Fruit fly (Drosophila melanogaster) whole organism, pupa: ENCODE results near the gene Rab3GAP1.

ENCODE experiments used
- CG10348 ChIP-seq: fragments of 200-800 bp; sonication (Bioruptor generic); IDR thresholded peaks from 2 replicates; pipeline ENCODE4 v1.3.6; 2022; ENCODE audit warnings: missing biosample characterization, missing genetic modification characterization
- CG12605 ChIP-seq: fragments of 200-800 bp; sonication (Bioruptor generic); IDR thresholded peaks from 2 replicates; pipeline ENCODE4 v1.3.6; 2022; ENCODE audit warnings: missing biosample characterization, missing genetic modification characterization
- CG13204 ChIP-seq: fragments of 200-800 bp; sonication (Bioruptor generic); optimal IDR thresholded peaks from 2 replicates; lab custom pipeline; 2018; ENCODE audit warnings: missing biosample characterization, mild to moderate bottlenecking, missing genetic modification characterization, moderate library complexity
- CG14655 ChIP-seq: fragments of 200-800 bp; sonication (Bioruptor generic); optimal IDR thresholded peaks from 3 replicates; lab custom pipeline; 2017; ENCODE audit warnings: mild to moderate bottlenecking, missing biosample characterization, missing genetic modification reagents, missing genetic modification characterization
- CG15710 ChIP-seq: fragments of 200-800 bp; sonication (Bioruptor generic); optimal IDR thresholded peaks from 2 replicates; lab custom pipeline; 2018; ENCODE audit warnings: missing biosample characterization, mild to moderate bottlenecking, missing genetic modification characterization, moderate library complexity
- CG17806 ChIP-seq: fragments of 200-800 bp; sonication (Bioruptor generic); optimal IDR thresholded peaks from 2 replicates; lab custom pipeline; 2018; ENCODE audit warnings: missing biosample characterization, mild to moderate bottlenecking, missing genetic modification characterization, moderate library complexity
- CG32121 ChIP-seq: fragments of 200-800 bp; sonication (Bioruptor generic); IDR thresholded peaks from 2 replicates; pipeline ENCODE4 v1.3.6; 2022; ENCODE audit warnings: missing biosample characterization, missing genetic modification characterization
- CG34367 ChIP-seq: fragments of 200-800 bp; sonication (Bioruptor generic); optimal IDR thresholded peaks from 2 replicates; lab custom pipeline; 2018; ENCODE audit warnings: missing biosample characterization, mild to moderate bottlenecking, missing genetic modification characterization
- CG4496 ChIP-seq: fragments of 200-800 bp; sonication (Bioruptor generic); IDR thresholded peaks from 3 replicates; pipeline ENCODE4 v1.3.6; 2022; ENCODE audit warnings: missing biosample characterization, missing genetic modification characterization
- CG8159 ChIP-seq: fragments of 200-800 bp; sonication (Bioruptor generic); optimal IDR thresholded peaks from 3 replicates; lab custom pipeline; 2018; ENCODE audit warnings: missing biosample characterization, mild to moderate bottlenecking, missing genetic modification characterization, moderate library complexity
- CG8301 ChIP-seq: fragments of 200-800 bp; sonication (Bioruptor generic); optimal IDR thresholded peaks from 2 replicates; lab custom pipeline; 2018; ENCODE audit warnings: missing biosample characterization, mild to moderate bottlenecking, missing genetic modification characterization
- CG9948 ChIP-seq: fragments of 200-800 bp; sonication (Bioruptor generic); optimal IDR thresholded peaks from 2 replicates; lab custom pipeline; 2018; ENCODE audit warnings: missing biosample characterization, mild to moderate bottlenecking, missing genetic modification characterization, moderate library complexity
- D1 ChIP-seq: fragments of 200-800 bp; sonication (Bioruptor generic); optimal IDR thresholded peaks from 2 replicates; lab custom pipeline; 2018; ENCODE audit warnings: missing biosample characterization, mild to moderate bottlenecking, missing genetic modification characterization, moderate library complexity
- EcR ChIP-seq: fragments of 200-800 bp; sonication (Bioruptor generic); optimal IDR thresholded peaks from 3 replicates; lab custom pipeline; 2019; ENCODE audit warnings: missing biosample characterization, missing genetic modification characterization, mild to moderate bottlenecking, moderate library complexity, missing genetic modification reagents
- Ets98B ChIP-seq: fragments of 200-800 bp; sonication (Bioruptor generic); IDR thresholded peaks from 2 replicates; pipeline ENCODE4 v1.3.6; 2022; ENCODE audit warnings: missing biosample characterization, missing genetic modification characterization
- Pif1A ChIP-seq: fragments of 200-800 bp; sonication (Bioruptor generic); optimal IDR thresholded peaks from 3 replicates; lab custom pipeline; 2016; ENCODE audit warnings: missing biosample characterization, missing genetic modification characterization
- Pif1B ChIP-seq: fragments of 200-800 bp; sonication (Bioruptor generic); optimal IDR thresholded peaks from 3 replicates; lab custom pipeline; 2016; ENCODE audit warnings: missing biosample characterization, missing genetic modification characterization
- Snoo ChIP-seq: fragments of 200-800 bp; sonication (Bioruptor generic); optimal IDR thresholded peaks from 3 replicates; lab custom pipeline; 2017; ENCODE audit warnings: missing biosample characterization, mild to moderate bottlenecking, missing genetic modification characterization, inconsistent platforms
- fd96Ca ChIP-seq: fragments of 200-800 bp; sonication (Bioruptor generic); IDR thresholded peaks from 3 replicates; pipeline ENCODE4 v1.3.6; 2022; ENCODE audit warnings: missing biosample characterization, missing genetic modification characterization
- gl ChIP-seq: fragments of 200-800 bp; sonication (Bioruptor generic); optimal IDR thresholded peaks from 2 replicates; lab custom pipeline; 2018; ENCODE audit warnings: missing biosample characterization, mild to moderate bottlenecking, missing genetic modification characterization
- rn ChIP-seq: fragments of 200-800 bp; sonication (Bioruptor generic); IDR thresholded peaks from 2 replicates; pipeline ENCODE4 v1.3.6; 2022; ENCODE audit warnings: missing biosample characterization, missing genetic modification characterization

Rab3GAP1 gene

DNA sequence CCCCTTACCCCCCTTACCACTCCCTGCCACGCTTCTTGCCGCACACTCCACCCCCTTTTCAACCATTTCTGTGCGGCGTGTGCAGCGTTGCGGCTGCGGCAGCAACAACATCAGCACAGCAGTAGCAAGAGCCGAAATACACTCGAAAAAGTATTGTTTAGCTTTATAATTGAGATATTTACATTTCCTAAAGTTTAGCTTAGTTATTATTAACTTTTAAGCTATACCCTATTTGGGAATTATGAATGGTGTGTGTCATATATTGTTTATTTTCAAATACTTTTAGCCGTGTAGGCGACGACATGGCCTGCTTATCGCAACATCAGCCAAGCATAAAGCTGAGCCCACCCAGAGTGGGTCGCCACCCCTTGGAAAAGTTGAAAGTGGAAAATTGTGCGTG, 4.8 kb upstream of the Rab3GAP1 start:
- no peak for TF ChIP-seq CG34367 (tag; lab: Kevin White, UChicago)
- TF ChIP-seq Pif1B = no peak
- no peak for TF ChIP-seq CG9948
- peak; percentile 29; the same call in 1 of the 2 replicates for TF ChIP-seq Ets98B (GFP tag; lab: Robert Waterston, UW)

DNA sequence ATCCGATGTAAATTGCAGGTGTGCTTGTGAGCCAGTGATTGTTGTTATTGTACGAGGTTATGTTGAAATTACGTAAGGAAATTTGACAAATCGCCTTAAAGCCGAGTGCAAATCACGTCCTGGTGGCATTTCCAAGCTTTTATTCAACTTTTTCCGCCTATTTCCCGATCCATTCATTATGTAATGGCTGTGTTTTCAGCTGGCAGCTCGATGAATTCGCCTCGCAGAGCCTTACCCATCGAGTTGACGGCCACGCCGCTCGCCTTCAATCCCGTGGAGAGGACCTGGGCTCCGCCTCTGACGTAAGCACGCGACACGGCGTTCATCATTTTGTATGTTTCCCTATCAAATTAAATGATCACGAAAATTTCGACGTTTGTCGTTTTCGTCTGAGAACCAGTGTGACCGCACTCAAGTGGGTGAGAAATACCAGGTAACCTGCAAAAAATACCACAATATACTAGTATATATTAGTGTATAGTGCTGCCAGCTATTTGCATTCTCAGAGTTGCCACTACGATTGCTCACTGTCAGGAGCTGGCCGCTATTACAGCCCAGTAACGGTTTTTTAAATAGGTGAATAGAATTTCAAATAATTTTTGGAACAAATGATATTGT, 2.9 kb upstream of the Rab3GAP1 start, which contains the start of gene RFeSP:
Gene RFeSP (minus strand): TSS at position 413 of the 618 bp plus-strand sequence.
- TF ChIP-seq CG10348 (GFP tag; lab: Robert Waterston, UW) (no peak), CG9948 (no peak), CG12605 (GFP tag; lab: Robert Waterston, UW) (no peak), CG8159 (tag; lab: Kevin White, UChicago) (no peak), CG34367 (tag; lab: Kevin White, UChicago) (no peak), CG32121 (GFP tag; lab: Robert Waterston, UW) (no peak), Snoo (tag; lab: Kevin White, UChicago) (no peak), CG13204 (GFP tag; lab: Kevin White, UChicago) (no peak), EcR (GFP tag; lab: Kevin White, UChicago) (no peak), CG15710 (tag; lab: Kevin White, UChicago) (no peak), gl (tag; lab: Kevin White, UChicago) (no peak), rn (no peak), CG14655 (GFP tag; lab: Kevin White, UChicago) (no peak), Pif1A (no peak), Pif1B (no peak), D1 (tag; lab: Kevin White, UChicago) (no peak), CG8301 (tag; lab: Kevin White, UChicago) (no peak), CG17806 (no peak)

DNA sequence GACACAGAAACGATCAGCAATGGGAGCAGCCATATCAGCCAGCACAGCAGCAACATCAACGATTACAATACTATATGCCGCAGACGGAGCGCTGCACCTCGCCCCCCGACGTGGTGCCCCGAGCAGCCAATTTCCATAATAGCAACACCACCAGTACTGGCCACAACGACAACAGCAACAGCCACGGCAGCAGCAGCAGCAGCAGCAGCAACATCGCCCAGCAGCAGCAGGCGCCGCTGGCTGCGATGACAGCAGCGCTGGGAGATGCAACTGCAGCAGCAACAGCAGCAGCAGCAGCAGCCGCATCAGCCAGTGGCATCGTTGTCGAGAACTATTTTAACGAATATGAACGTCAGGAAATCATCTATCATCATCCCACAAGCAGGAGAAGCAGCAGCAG, 4.2 kb downstream of the Rab3GAP1 start:
- TF ChIP-seq CG10348 (GFP tag; lab: Robert Waterston, UW) (no peak), CG13204 (GFP tag; lab: Kevin White, UChicago) (peak; percentile 19), CG8301 (tag; lab: Kevin White, UChicago) (no peak), CG12605 (GFP tag; lab: Robert Waterston, UW) (no peak), CG15710 (tag; lab: Kevin White, UChicago) (no peak)

DNA sequence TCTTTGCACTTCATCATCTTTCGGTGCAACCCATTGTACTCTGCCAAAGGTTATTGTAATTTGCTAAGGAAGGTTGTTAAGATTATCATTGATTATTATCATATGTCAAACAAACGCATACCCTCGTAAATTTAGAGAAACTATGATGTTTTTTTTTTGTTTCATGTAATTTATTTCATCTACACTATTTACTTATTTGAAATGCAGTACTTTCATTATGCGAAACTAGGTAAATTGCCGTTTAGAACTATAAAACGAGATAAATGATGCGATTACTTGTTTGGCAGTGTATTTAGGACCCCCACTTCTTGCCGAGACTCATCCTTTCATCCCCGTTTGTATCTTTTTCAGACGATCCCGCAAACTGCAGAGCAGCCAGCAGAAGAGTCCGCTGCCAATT, 7.1 kb downstream of the Rab3GAP1 start:
- TF ChIP-seq D1 (tag; lab: Kevin White, UChicago) (no peak), Snoo (tag; lab: Kevin White, UChicago) (no peak), EcR (GFP tag; lab: Kevin White, UChicago) (no peak), rn (no peak), CG13204 (GFP tag; lab: Kevin White, UChicago) (no peak), Pif1B (no peak), CG8301 (tag; lab: Kevin White, UChicago) (peak; percentile 16), CG8159 (tag; lab: Kevin White, UChicago) (peak; percentile 61), CG4496 (GFP tag; lab: Robert Waterston, UW) (no peak), gl (tag; lab: Kevin White, UChicago) (peak; percentile 3), fd96Ca (GFP tag; lab: Robert Waterston, UW) (no peak), CG17806 (peak; percentile 30), Ets98B (GFP tag; lab: Robert Waterston, UW) (no peak), CG12605 (GFP tag; lab: Robert Waterston, UW) (no peak), CG32121 (GFP tag; lab: Robert Waterston, UW) (no peak), CG14655 (GFP tag; lab: Kevin White, UChicago) (peak; percentile 47), CG15710 (tag; lab: Kevin White, UChicago) (peak; percentile 34), Pif1A (no peak), CG10348 (GFP tag; lab: Robert Waterston, UW) (no peak), CG9948 (peak; percentile 62), CG34367 (tag; lab: Kevin White, UChicago) (peak; percentile 6)
- TF ChIP-seq, all 21 proteins: peak for 8

DNA sequence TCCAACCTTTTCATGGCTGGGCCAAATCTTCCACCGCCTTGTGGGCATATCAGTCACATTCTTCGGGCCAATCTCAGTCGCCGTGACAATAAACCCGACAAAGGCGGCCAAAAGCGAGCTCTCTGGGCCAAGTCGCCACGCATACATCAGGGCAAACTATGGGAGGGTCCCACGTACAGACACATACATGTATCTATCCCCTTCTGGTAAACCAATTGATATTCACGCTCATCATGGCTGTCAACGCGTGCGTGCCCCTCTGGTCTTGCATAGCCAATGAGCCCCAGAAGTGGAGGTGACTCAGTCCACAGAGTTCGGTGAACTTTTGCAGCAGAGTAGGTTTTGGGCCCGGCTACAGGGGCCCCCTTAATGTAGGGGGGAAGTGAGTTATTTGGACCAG, 14.3 kb downstream of the Rab3GAP1 start:
- TF ChIP-seq EcR (GFP tag; lab: Kevin White, UChicago) (peak; percentile 92), Snoo (tag; lab: Kevin White, UChicago) (no peak), CG4496 (GFP tag; lab: Robert Waterston, UW) (no peak), Pif1A (no peak), gl (tag; lab: Kevin White, UChicago) (no peak)

DNA sequence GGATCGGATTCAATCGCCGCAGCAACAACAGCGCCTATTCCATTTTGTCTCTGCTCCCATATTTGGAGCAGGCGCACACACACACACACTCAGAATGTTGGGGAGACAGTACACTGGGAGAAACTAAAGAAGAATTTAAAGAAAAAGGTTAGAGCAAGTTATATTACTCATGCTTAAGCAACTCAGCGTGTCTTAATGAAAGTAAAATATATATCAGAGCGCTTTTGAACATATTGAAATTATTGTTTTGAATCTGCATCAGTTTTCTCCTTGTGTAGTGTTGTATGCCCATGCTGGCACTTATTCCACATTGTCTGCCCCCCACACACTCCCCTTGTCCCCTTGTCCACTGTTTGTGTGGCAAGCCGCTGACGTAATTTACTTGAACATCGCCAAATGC, 20.8 kb downstream of the Rab3GAP1 start:
- TF ChIP-seq CG14655 (GFP tag; lab: Kevin White, UChicago) (peak; percentile 84), CG15710 (tag; lab: Kevin White, UChicago) (no peak), CG32121 (GFP tag; lab: Robert Waterston, UW) (peak; percentile 93), Ets98B (GFP tag; lab: Robert Waterston, UW) (peak; percentile 91), fd96Ca (GFP tag; lab: Robert Waterston, UW) (peak; percentile 86), EcR (GFP tag; lab: Kevin White, UChicago) (no peak), CG8301 (tag; lab: Kevin White, UChicago) (peak; percentile 89), gl (tag; lab: Kevin White, UChicago) (no peak), CG10348 (GFP tag; lab: Robert Waterston, UW) (peak; percentile 68), CG8159 (tag; lab: Kevin White, UChicago) (peak; percentile 22), D1 (tag; lab: Kevin White, UChicago) (no peak), Pif1B (peak; percentile 68), CG34367 (tag; lab: Kevin White, UChicago) (peak; percentile 31), CG4496 (GFP tag; lab: Robert Waterston, UW) (peak; percentile 93), rn (peak; percentile 82), CG12605 (GFP tag; lab: Robert Waterston, UW) (peak; percentile 86), Snoo (tag; lab: Kevin White, UChicago) (peak; percentile 11), Pif1A (peak; percentile 81), CG17806 (peak; percentile 44), CG9948 (peak; percentile 57), CG13204 (GFP tag; lab: Kevin White, UChicago) (no peak)
